Fruit fly (Drosophila melanogaster): Measurements from ENCODE around the gene CG14262.

The CG14262 gene

DNA sequence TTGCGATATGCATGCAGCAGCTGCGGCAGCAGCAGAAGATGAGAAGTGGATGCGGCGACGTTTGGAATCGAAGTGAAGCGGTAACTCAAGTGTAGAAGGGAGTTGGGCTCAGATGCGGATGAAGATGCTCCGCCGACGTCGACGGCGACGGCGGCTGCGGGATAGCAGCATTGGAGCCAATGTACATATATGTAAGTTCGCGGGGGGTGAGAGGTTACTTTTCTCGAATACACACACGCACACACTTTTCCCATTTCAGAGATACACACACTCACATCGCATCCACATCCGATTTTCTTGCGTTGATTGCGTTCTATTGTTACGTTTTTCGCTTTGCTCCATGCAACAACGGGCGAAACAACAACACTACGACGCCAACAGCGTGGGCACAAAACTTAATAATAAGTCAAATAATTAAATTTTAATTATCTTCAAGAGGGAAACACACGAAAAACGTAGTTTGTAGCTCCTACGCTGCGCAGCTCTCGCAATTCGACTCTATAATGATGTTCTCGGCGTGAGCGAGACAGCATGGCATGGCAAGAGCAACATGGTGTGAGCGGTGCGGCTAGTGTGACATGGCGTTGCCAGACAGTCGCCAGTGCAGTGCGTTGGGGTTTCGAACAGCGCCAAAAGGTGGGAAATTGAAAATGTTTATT lies 20.4 kb downstream of the CG14262 start, which contains the start of gene CG18766 (continued):
- no peak for TF ChIP-seq psq (GFP tag; optimal IDR thresholded peaks at IDR 0.05)
- peak; percentile 21 for TF ChIP-seq CG12071 (GFP tag; optimal IDR thresholded peaks at IDR 0.05)
- TF ChIP-seq Ptx1 (GFP tag; IDR thresholded peaks at IDR 0.05) = peak; percentile 28; the same call in 1 of the 2 replicates
- TF ChIP-seq CG17361 (GFP tag; IDR thresholded peaks at IDR 0.05) = peak; percentile 33; the same call in 1 of the 3 replicates
- peak in 1 of 2 experiments; percentile 91 for TF ChIP-seq Hr78 (GFP tag; optimal IDR thresholded peaks at IDR 0.05)
- peak; percentile 8 for TF ChIP-seq unpg (GFP tag; optimal IDR thresholded peaks at IDR 0.05)
- TF ChIP-seq Aef1 (GFP tag; IDR thresholded peaks at IDR 0.05) = 0 out of 3 replicates have a peak, but pooled peaks have one; percentile 21
- peak in 1 of 2 experiments; percentile 57 for TF ChIP-seq Pdp1 (GFP tag; optimal IDR thresholded peaks at IDR 0.05)
- TF ChIP-seq dmrt99B (tag; optimal IDR thresholded peaks at IDR 0.05) = no peak
- TF ChIP-seq Med (GFP tag) = peak; percentile 90
- TF ChIP-seq lmd (GFP tag; IDR thresholded peaks at IDR 0.05) = peak; percentile 34; the same call in 1 of the 2 replicates
- TF ChIP-seq Chrac-16 (GFP tag; optimal IDR thresholded peaks at IDR 0.05) = peak; percentile 15
- TF ChIP-seq CG7745 (tag; optimal IDR thresholded peaks at IDR 0.05) = peak; percentile 32
- no peak for TF ChIP-seq so (GFP tag; IDR thresholded peaks at IDR 0.05)
- peak; percentile 20 for TF ChIP-seq B-H2 (GFP tag; optimal IDR thresholded peaks at IDR 0.05)
- TF ChIP-seq CG3847 (GFP tag; IDR thresholded peaks at IDR 0.05) = peak; percentile 69
- TF ChIP-seq lov (optimal IDR thresholded peaks at IDR 0.05) = no peak
- 0 out of 3 replicates have a peak, but pooled peaks have one; percentile 30 for TF ChIP-seq lov (GFP tag; IDR thresholded peaks at IDR 0.05)
- peak; percentile 73 for TF ChIP-seq Nf-YC (tag; optimal IDR thresholded peaks at IDR 0.05)
- TF ChIP-seq CG34376 (GFP tag; optimal IDR thresholded peaks at IDR 0.05) = peak; percentile 10
- peak; percentile 65 for TF ChIP-seq HLHmδ (GFP tag; optimal IDR thresholded peaks at IDR 0.05)
- TF ChIP-seq D19A (tag; optimal IDR thresholded peaks at IDR 0.05) = peak; percentile 58

DNA sequence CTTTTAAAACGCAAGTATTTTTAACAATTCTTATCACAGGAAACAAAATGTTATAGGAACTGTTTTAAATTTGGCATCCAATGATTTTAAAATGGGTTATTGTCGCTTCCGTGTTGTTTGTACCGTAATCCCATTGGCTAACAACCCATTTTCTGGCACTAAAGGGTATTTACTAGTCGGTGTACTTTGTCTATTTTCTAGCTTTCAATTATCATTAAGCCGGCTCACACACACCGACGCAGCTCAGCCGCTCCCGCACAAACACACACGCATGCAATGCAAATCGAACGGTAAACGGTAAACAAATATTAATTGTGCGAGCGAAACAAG lies 20.9 kb downstream of the CG14262 start:
- TF ChIP-seq knrl (GFP tag; IDR thresholded peaks at IDR 0.05; ENCODE audit: partially characterized antibody) (no peak), kay (GFP tag; optimal IDR thresholded peaks at IDR 0.05) (no peak), CG11560 (tag; IDR thresholded peaks at IDR 0.05) (no peak), gce (GFP tag; IDR thresholded peaks at IDR 0.05) (no peak), CG13424 (tag; optimal IDR thresholded peaks at IDR 0.05) (no peak), Sry-δ (GFP tag; optimal IDR thresholded peaks at IDR 0.05) (no peak), CG18764 (GFP tag; optimal IDR thresholded peaks at IDR 0.05) (no peak), Blimp-1 (GFP tag; optimal IDR thresholded peaks at IDR 0.05) (no peak), BtbVII (GFP tag; optimal IDR thresholded peaks at IDR 0.05) (no peak), CG17359 (tag; optimal IDR thresholded peaks at IDR 0.05) (no peak), insv (GFP tag; optimal IDR thresholded peaks at IDR 0.05) (no peak), eyg (GFP tag; optimal IDR thresholded peaks at IDR 0.05) (no peak), CG3838 (GFP tag; optimal IDR thresholded peaks at IDR 0.05) (no peak), CG31224 (GFP tag; IDR thresholded peaks at IDR 0.05) (no peak), CG6683 (GFP tag; optimal IDR thresholded peaks at IDR 0.05) (no peak), slbo (GFP tag; IDR thresholded peaks at IDR 0.05) (no peak), YL-1 (GFP tag; optimal IDR thresholded peaks at IDR 0.05) (no peak), Usf (GFP tag; optimal IDR thresholded peaks at IDR 0.05) (no peak), row (GFP tag; IDR thresholded peaks at IDR 0.05) (peak; percentile 26; the same call in 2 of the 3 replicates), CG12104 (GFP tag; optimal IDR thresholded peaks at IDR 0.05) (no peak), D19B (GFP tag; optimal IDR thresholded peaks at IDR 0.05) (peak; percentile 16), CG11093 (GFP tag; IDR thresholded peaks at IDR 0.05) (no peak), D19A (tag; optimal IDR thresholded peaks at IDR 0.05) (peak; percentile 97), her (GFP tag; optimal IDR thresholded peaks at IDR 0.05) (no peak), lab (GFP tag; optimal IDR thresholded peaks at IDR 0.05) (no peak), ewg (GFP tag; optimal IDR thresholded peaks at IDR 0.05) (no peak), CG17912 (GFP tag; optimal IDR thresholded peaks at IDR 0.05) (no peak), CG11723 (GFP tag; optimal IDR thresholded peaks at IDR 0.05) (no peak), yki (optimal IDR thresholded peaks at IDR 0.05) (no peak), Bdp1 (GFP tag; optimal IDR thresholded peaks at IDR 0.05) (no peak)
